Fruit fly (Drosophila melanogaster) whole organism, embryonic: Measurements from ENCODE around the gene CG7149.

ENCODE experiments used
- Asciz ChIP-seq: fragments of 200-800 bp; sonication (Bioruptor generic); optimal IDR thresholded peaks from 2 replicates; lab custom pipeline; 2017; ENCODE audit warnings: missing biosample characterization, mild to moderate bottlenecking, missing genetic modification characterization, missing genetic modification reagents
- CG10209 ChIP-seq: fragments of 200-800 bp; sonication (Bioruptor generic); optimal IDR thresholded peaks from 3 replicates; lab custom pipeline; 2017; ENCODE audit warnings: missing biosample characterization, mild to moderate bottlenecking, missing genetic modification characterization, missing genetic modification reagents
- CG10654 ChIP-seq: fragments of 200-800 bp; sonication (Bioruptor generic); optimal IDR thresholded peaks from 2 replicates; lab custom pipeline; 2016; ENCODE audit warnings: missing biosample characterization, missing genetic modification characterization
- CG1529 ChIP-seq: fragments of 200-800 bp; sonication (Bioruptor generic); optimal IDR thresholded peaks from 3 replicates; lab custom pipeline; 2018; ENCODE audit warnings: missing biosample characterization, missing genetic modification characterization
- CG17186 ChIP-seq: fragments of 200-800 bp; sonication (Bioruptor generic); optimal IDR thresholded peaks from 3 replicates; lab custom pipeline; 2017; ENCODE audit warnings: missing biosample characterization, missing genetic modification reagents, missing genetic modification characterization
- CG2199 ChIP-seq: fragments of 200-800 bp; sonication (Bioruptor generic); IDR thresholded peaks from 3 replicates; pipeline ENCODE4 v1.3.6; 2022; ENCODE audit warnings: missing biosample characterization, missing genetic modification characterization
- CG2202 ChIP-seq: fragments of 200-800 bp; sonication (Bioruptor generic); optimal IDR thresholded peaks from 2 replicates; lab custom pipeline; 2018; ENCODE audit warnings: missing biosample characterization, mild to moderate bottlenecking, missing genetic modification characterization
- CG3163 ChIP-seq: fragments of 200-800 bp; sonication (Bioruptor generic); optimal IDR thresholded peaks from 3 replicates; lab custom pipeline; 2016; ENCODE audit warnings: missing biosample characterization, missing genetic modification characterization
- CG34224 ChIP-seq: fragments of 200-800 bp; sonication (Bioruptor generic); IDR thresholded peaks from 3 replicates; pipeline ENCODE4 v1.3.6; 2022; ENCODE audit warnings: missing biosample characterization, missing genetic modification characterization; ENCODE audit not compliant: partially characterized antibody
- CG34376 ChIP-seq: fragments of 200-800 bp; sonication (Bioruptor generic); optimal IDR thresholded peaks from 2 replicates; lab custom pipeline; 2018; ENCODE audit warnings: missing biosample characterization, mild to moderate bottlenecking, missing genetic modification characterization
- CG3995 ChIP-seq: fragments of 200-800 bp; sonication (Bioruptor generic); optimal IDR thresholded peaks from 3 replicates; lab custom pipeline; 2016; ENCODE audit warnings: missing biosample characterization, missing genetic modification characterization
- CG4707 ChIP-seq: fragments of 200-800 bp; sonication (Bioruptor generic); optimal IDR thresholded peaks from 2 replicates; lab custom pipeline; 2018; ENCODE audit warnings: missing biosample characterization, mild to moderate bottlenecking, missing genetic modification characterization, moderate library complexity
- CG7963 ChIP-seq: fragments of 200-800 bp; sonication (Bioruptor generic); IDR thresholded peaks from 3 replicates; pipeline ENCODE4 v1.3.6; 2022; ENCODE audit warnings: missing biosample characterization, missing genetic modification characterization; ENCODE audit not compliant: partially characterized antibody
- CG9215 ChIP-seq: fragments of 200-800 bp; sonication (Bioruptor generic); IDR thresholded peaks from 2 replicates; pipeline ENCODE4 v1.3.6; 2022; ENCODE audit warnings: missing biosample characterization, missing genetic modification characterization
- CG9797 ChIP-seq: fragments of 200-800 bp; sonication (Bioruptor generic); optimal IDR thresholded peaks from 3 replicates; lab custom pipeline; 2018; ENCODE audit warnings: missing biosample characterization, mild to moderate bottlenecking, missing genetic modification characterization
- Dref ChIP-seq: fragments of 200-800 bp; sonication (Bioruptor generic); IDR thresholded peaks from 2 replicates; pipeline ENCODE4 v1.3.6; 2022; ENCODE audit warnings: missing biosample characterization, missing genetic modification characterization
- ERR ChIP-seq: fragments of 200-800 bp; sonication (Bioruptor generic); optimal IDR thresholded peaks from 2 replicates; lab custom pipeline; 2016; ENCODE audit warnings: missing biosample characterization, missing genetic modification characterization
- Elba2 ChIP-seq: fragments of 200-800 bp; sonication (Bioruptor generic); optimal IDR thresholded peaks from 3 replicates; lab custom pipeline; 2016; ENCODE audit warnings: missing biosample characterization, missing genetic modification characterization
- Fer1 ChIP-seq: fragments of 200-800 bp; sonication (Bioruptor generic); optimal IDR thresholded peaks from 2 replicates; lab custom pipeline; 2017; ENCODE audit warnings: missing biosample characterization, mild to moderate bottlenecking, missing genetic modification characterization
- HLHmδ ChIP-seq: fragments of 200-800 bp; sonication (Bioruptor generic); optimal IDR thresholded peaks from 2 replicates; lab custom pipeline; 2018; ENCODE audit warnings: missing biosample characterization, mild to moderate bottlenecking, missing genetic modification characterization, moderate library complexity
- Hr39 ChIP-seq: fragments of >200 bp; optimal IDR thresholded peaks from 2 replicates; lab custom pipeline; 2017
- Lhr ChIP-seq: fragments of 200-800 bp; sonication (Bioruptor generic); optimal IDR thresholded peaks from 3 replicates; lab custom pipeline; 2017; ENCODE audit warnings: mild to moderate bottlenecking, missing biosample characterization, missing genetic modification reagents, missing genetic modification characterization
- MTF-1 ChIP-seq: fragments of 200-800 bp; sonication (Bioruptor generic); optimal IDR thresholded peaks from 2 replicates; lab custom pipeline; 2018; ENCODE audit warnings: missing biosample characterization, mild to moderate bottlenecking, missing genetic modification characterization, borderline replicate concordance
- NC2α ChIP-seq: fragments of 200-800 bp; sonication (Bioruptor generic); optimal IDR thresholded peaks from 2 replicates; lab custom pipeline; 2016; ENCODE audit warnings: missing biosample characterization, missing genetic modification characterization
- Trl ChIP-seq, 3 experiments: fragments of >200 bp in 2 of 3; fragments of 200-800 bp in 1 of 3; sonication (Bioruptor generic) in 1 of 3; optimal IDR thresholded peaks; 2 replicates in 1 of 3; 3 replicates in 2 of 3; lab custom pipeline; 2016 to 2017; ENCODE audit warnings: missing biosample characterization in 1 of 3, missing genetic modification characterization in 1 of 3
- btn ChIP-seq: fragments of 200-800 bp; sonication (Bioruptor generic); optimal IDR thresholded peaks from 2 replicates; lab custom pipeline; 2016; ENCODE audit warnings: missing biosample characterization, missing genetic modification characterization
- cg ChIP-seq: fragments of 200-800 bp; sonication (Bioruptor generic); optimal IDR thresholded peaks from 3 replicates; lab custom pipeline; 2019; ENCODE audit warnings: missing biosample characterization, mild to moderate bottlenecking, missing genetic modification characterization, moderate library complexity
- chif ChIP-seq, 2 experiments: fragments of 200-800 bp; sonication (Bioruptor generic); optimal IDR thresholded peaks; 3 replicates each; lab custom pipeline; 2016; ENCODE audit warnings: missing biosample characterization in 2 of 2, missing genetic modification characterization in 2 of 2
- chn ChIP-seq: fragments of 200-800 bp; sonication (Bioruptor generic); optimal IDR thresholded peaks from 2 replicates; lab custom pipeline; 2016; ENCODE audit warnings: missing biosample characterization, missing genetic modification characterization
- crc ChIP-seq: fragments of 200-800 bp; sonication (Bioruptor generic); optimal IDR thresholded peaks from 2 replicates; lab custom pipeline; 2016; ENCODE audit warnings: missing biosample characterization, missing genetic modification characterization
- dan ChIP-seq: fragments of 200-800 bp; sonication (Bioruptor generic); IDR thresholded peaks from 2 replicates; pipeline ENCODE4 v1.3.6; 2022; ENCODE audit warnings: missing biosample characterization, missing genetic modification characterization
- dm ChIP-seq: fragments of 200-800 bp; sonication (Bioruptor generic); optimal IDR thresholded peaks from 3 replicates; lab custom pipeline; 2016; ENCODE audit warnings: missing biosample characterization, missing genetic modification characterization
- dysf ChIP-seq: fragments of 200-800 bp; sonication (Bioruptor generic); IDR thresholded peaks from 3 replicates; pipeline ENCODE4 v1.3.6; 2022; ENCODE audit warnings: missing biosample characterization, missing genetic modification characterization
- fd102C ChIP-seq: fragments of 200-800 bp; sonication (Bioruptor generic); optimal IDR thresholded peaks from 2 replicates; lab custom pipeline; 2018; ENCODE audit warnings: missing biosample characterization, mild to moderate bottlenecking, missing genetic modification characterization, moderate library complexity
- fd64A ChIP-seq: fragments of 200-800 bp; sonication (Bioruptor generic); optimal IDR thresholded peaks from 3 replicates; lab custom pipeline; 2018; ENCODE audit warnings: missing biosample characterization, mild to moderate bottlenecking, missing genetic modification characterization
- gfzf ChIP-seq: fragments of 200-800 bp; sonication (Bioruptor generic); optimal IDR thresholded peaks from 2 replicates; lab custom pipeline; 2016; ENCODE audit warnings: missing biosample characterization, mild to moderate bottlenecking, missing genetic modification characterization, moderate library complexity
- her ChIP-seq: fragments of 200-800 bp; sonication (Bioruptor generic); optimal IDR thresholded peaks from 2 replicates; lab custom pipeline; 2016; ENCODE audit warnings: missing biosample characterization, missing genetic modification characterization
- jing ChIP-seq: fragments of 200-800 bp; sonication (Bioruptor generic); optimal IDR thresholded peaks from 2 replicates; lab custom pipeline; 2018; ENCODE audit warnings: missing biosample characterization, mild to moderate bottlenecking, missing genetic modification characterization
- jumu ChIP-seq: fragments of 200-800 bp; sonication (Bioruptor generic); optimal IDR thresholded peaks from 3 replicates; lab custom pipeline; 2016; ENCODE audit warnings: missing biosample characterization, missing genetic modification characterization
- lbe ChIP-seq: fragments of 200-800 bp; sonication (Bioruptor generic); optimal IDR thresholded peaks from 2 replicates; lab custom pipeline; 2016; ENCODE audit warnings: missing biosample characterization, mild to moderate bottlenecking, missing genetic modification characterization
- pho ChIP-seq: fragments of 200-800 bp; sonication (Bioruptor generic); optimal IDR thresholded peaks from 2 replicates; lab custom pipeline; 2016; ENCODE audit warnings: missing biosample characterization, missing genetic modification characterization
- pros ChIP-seq: fragments of 200-800 bp; sonication (Bioruptor generic); optimal IDR thresholded peaks from 3 replicates; lab custom pipeline; 2019; ENCODE audit warnings: missing biosample characterization, mild to moderate bottlenecking, missing genetic modification characterization, moderate library complexity
- rib ChIP-seq: fragments of 200-800 bp; sonication (Bioruptor generic); IDR thresholded peaks from 2 replicates; pipeline ENCODE4 v1.3.6; 2022; ENCODE audit warnings: missing biosample characterization, missing genetic modification characterization
- sens ChIP-seq: fragments of 200-800 bp; sonication (Bioruptor generic); peaks from one replicate; lab custom pipeline; 2016; ENCODE audit warnings: missing biosample characterization, missing genetic modification characterization
- slbo ChIP-seq: fragments of 200-800 bp; sonication (Bioruptor generic); IDR thresholded peaks from 2 replicates; pipeline ENCODE4 v1.3.6; 2022; ENCODE audit warnings: missing biosample characterization, missing genetic modification characterization
- tx ChIP-seq: fragments of 200-800 bp; sonication (Bioruptor generic); optimal IDR thresholded peaks from 2 replicates; lab custom pipeline; 2016; ENCODE audit warnings: missing biosample characterization, missing genetic modification characterization
- z ChIP-seq: fragments of 200-800 bp; sonication (Bioruptor generic); IDR thresholded peaks from 3 replicates; pipeline ENCODE4 v1.3.6; 2022; ENCODE audit warnings: missing biosample characterization, missing genetic modification characterization
- zen2 ChIP-seq: fragments of 200-800 bp; sonication (Bioruptor generic); IDR thresholded peaks from 3 replicates; pipeline ENCODE4 v1.3.6; 2022; ENCODE audit warnings: missing biosample characterization, missing genetic modification characterization; ENCODE audit not compliant: partially characterized antibody
- zf30C ChIP-seq: fragments of 200-800 bp; sonication (Bioruptor generic); optimal IDR thresholded peaks from 3 replicates; lab custom pipeline; 2018; ENCODE audit warnings: missing biosample characterization, mild to moderate bottlenecking, missing genetic modification characterization

Gene CG7149

dm6 chr2L:7809699-7810088, 19.3 kb upstream of the CG7149 start (continued):
- TF ChIP-seq NC2α (no peak), Elba2 (no peak), zf30C (GFP tag; lab: Kevin White, UChicago) (no peak), HLHmδ (GFP tag; lab: Kevin White, UChicago) (no peak), CG3163 (GFP tag; lab: Kevin White, UChicago) (peak; percentile 66), cg (GFP tag; lab: Kevin White, UChicago) (peak; percentile 92), chn (no peak), gfzf (GFP tag; lab: Kevin White, UChicago) (peak; percentile 67), zen2 (GFP tag; lab: Robert Waterston, UW) (peak; percentile 55; the same call in 1 of the 3 replicates), CG34224 (GFP tag; lab: Robert Waterston, UW) (no peak), slbo (GFP tag; lab: Robert Waterston, UW) (0 out of 2 replicates have a peak, but pooled peaks have one; percentile 10), Asciz (GFP tag; lab: Kevin White, UChicago) (no peak), CG34376 (peak; percentile 49), jing (GFP tag; lab: Kevin White, UChicago) (no peak), CG9797 (GFP tag; lab: Kevin White, UChicago) (peak; percentile 23), CG10654 (GFP tag; lab: Kevin White, UChicago) (no peak), lbe (GFP tag; lab: Kevin White, UChicago) (no peak), dysf (GFP tag; lab: Robert Waterston, UW) (no peak; the same call in 2 of the 3 replicates), fd64A (GFP tag; lab: Kevin White, UChicago) (no peak), Lhr (GFP tag; lab: Kevin White, UChicago) (no peak), Trl (optimal IDR thresholded peaks at IDR 0.05; lab: Kevin White, UChicago) (peak; percentile 83 to 97), Trl (GFP tag; optimal IDR thresholded peaks at IDR 0.05; lab: Kevin White, UChicago) (peak; percentile 64), dan (no peak), sens (peak; percentile 91), pho (GFP tag; lab: Kevin White, UChicago) (peak; percentile 22), CG10209 (no peak), Fer1 (peak; percentile 46), CG9215 (GFP tag; lab: Robert Waterston, UW) (no peak), CG17186 (GFP tag; lab: Kevin White, UChicago) (no peak), ERR (GFP tag; lab: Kevin White, UChicago) (peak; percentile 8), pros (GFP tag; lab: Kevin White, UChicago) (peak; percentile 49), chif (GFP tag; optimal IDR thresholded peaks at IDR 0.05; lab: Kevin White, UChicago) (no peak), CG4707 (GFP tag; lab: Kevin White, UChicago) (peak; percentile 34), CG1529 (GFP tag; lab: Kevin White, UChicago) (no peak), CG2202 (tag; lab: Kevin White, UChicago) (no peak), her (GFP tag; lab: Kevin White, UChicago) (peak; percentile 5), Dref (0 out of 2 replicates have a peak, but pooled peaks have one; percentile 35), tx (GFP tag; lab: Kevin White, UChicago) (no peak), fd102C (GFP tag; lab: Kevin White, UChicago) (no peak), rib (GFP tag; lab: Robert Waterston, UW) (peak; percentile 58), dm (no peak), CG7963 (GFP tag; lab: Robert Waterston, UW) (no peak), crc (GFP tag; lab: Kevin White, UChicago) (no peak), CG3995 (no peak), CG2199 (GFP tag; lab: Robert Waterston, UW) (peak; percentile 88; the same call in 2 of the 3 replicates), z (GFP tag; lab: Robert Waterston, UW) (peak; percentile 66; the same call in 2 of the 3 replicates), Hr39 (no peak), jumu (GFP tag; lab: Kevin White, UChicago) (no peak), MTF-1 (GFP tag; lab: Kevin White, UChicago) (no peak), btn (GFP tag; lab: Kevin White, UChicago) (no peak)
